Worm (Caenorhabditis elegans): ENCODE data around the gene henn-1.

DNA sequence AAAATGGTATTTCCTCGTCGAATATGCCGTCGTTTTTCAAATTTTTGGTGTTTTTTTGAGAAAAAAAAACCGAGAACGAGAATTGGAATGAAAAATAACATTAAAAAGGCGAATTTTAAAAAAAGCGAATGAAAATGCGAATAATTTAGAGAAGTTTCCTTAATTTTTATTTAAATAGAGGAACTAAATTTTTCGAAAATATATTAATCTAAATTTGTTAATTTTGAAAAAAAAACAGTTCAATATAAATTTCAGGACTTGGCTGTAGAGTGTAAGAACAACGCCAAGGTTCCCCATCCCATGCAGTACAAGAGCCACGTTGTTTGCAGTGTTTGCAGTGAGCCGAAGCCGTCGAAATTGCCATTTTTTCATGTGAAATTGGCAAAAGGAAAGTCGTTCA is 41.9 kb upstream of the henn-1 start, which contains the start of gene C50C3.19:
- TF ChIP-seq nhr-76 (tag; optimal IDR thresholded peaks at IDR 0.05) = no peak
- no peak for TF ChIP-seq unc-62 (GFP tag; optimal IDR thresholded peaks at IDR 0.05)
- TF ChIP-seq zip-8 (tag; optimal IDR thresholded peaks at IDR 0.05) = no peak
- no peak for TF ChIP-seq unc-39 (tag; optimal IDR thresholded peaks at IDR 0.05)
- TF ChIP-seq mab-5 (tag; optimal IDR thresholded peaks at IDR 0.05) = no peak
- TF ChIP-seq snpc-4 (tag; optimal IDR thresholded peaks at IDR 0.05) = no peak
